1 fruit fly cellular context compared by ENCODE assay signal in genomic region chrX:13287854-13288376, dm6.
TF ChIP-seq lines count a peak whose summit lies in the region.

Gene Remo, plus strand, starts transcription at chrX:13288051.

TF ChIP-seq in whole organism, embryonic, 481 proteins besides CTCF, POLR2A, EP300 and RAD21 (continued from another document and continues in another):
- TF ChIP-seq gfzf (GFP tag; optimal IDR thresholded peaks at IDR 0.05; lab: Kevin White, UChicago) (peak; percentile 95), CrebB (tag; optimal IDR thresholded peaks at IDR 0.05; lab: Kevin White, UChicago) (no peak), salm (tag; optimal IDR thresholded peaks at IDR 0.05; lab: Kevin White, UChicago) (no peak), eyg (GFP tag; optimal IDR thresholded peaks at IDR 0.05; lab: Kevin White, UChicago) (no peak), CG7271 (tag; optimal IDR thresholded peaks at IDR 0.05; lab: Kevin White, UChicago) (no peak), CG9932 (GFP tag; IDR thresholded peaks at IDR 0.05; lab: Robert Waterston, UW) (peak; percentile 15; the same call in 1 of the 2 replicates), ap (GFP tag; IDR thresholded peaks at IDR 0.05; lab: Robert Waterston, UW) (no peak), vnd (GFP tag; IDR thresholded peaks at IDR 0.05; lab: Robert Waterston, UW; ENCODE audit: partially characterized antibody) (peak; percentile 61; the same call in 2 of the 3 replicates), ash1 (GFP tag; optimal IDR thresholded peaks at IDR 0.05; lab: Kevin White, UChicago) (no peak), dati (GFP tag; IDR thresholded peaks at IDR 0.05; lab: Robert Waterston, UW) (no peak), CG17802 (tag; optimal IDR thresholded peaks at IDR 0.05; lab: Kevin White, UChicago) (no peak), CG32532 (GFP tag; IDR thresholded peaks at IDR 0.05; lab: Robert Waterston, UW) (no peak), CG6175 (GFP tag; IDR thresholded peaks at IDR 0.05; lab: Robert Waterston, UW) (no peak), CG17568 (GFP tag; optimal IDR thresholded peaks at IDR 0.05; lab: Kevin White, UChicago) (no peak), CG31441 (GFP tag; IDR thresholded peaks at IDR 0.05; lab: Robert Waterston, UW) (no peak), CG12659 (GFP tag; optimal IDR thresholded peaks at IDR 0.05; lab: Kevin White, UChicago) (peak; percentile 72), CHES-1-like (GFP tag; optimal IDR thresholded peaks at IDR 0.05; lab: Kevin White, UChicago) (no peak), lbe (GFP tag; optimal IDR thresholded peaks at IDR 0.05; lab: Kevin White, UChicago) (no peak), dmrt11E (tag; optimal IDR thresholded peaks at IDR 0.05; lab: Kevin White, UChicago) (no peak), Pdp1 (GFP tag; optimal IDR thresholded peaks at IDR 0.05; lab: Kevin White, UChicago) (peak in 1 of 2 experiments; percentile 61), Bdp1 (GFP tag; optimal IDR thresholded peaks at IDR 0.05; lab: Kevin White, UChicago) (no peak), CG10565 (GFP tag; optimal IDR thresholded peaks at IDR 0.05; lab: Kevin White, UChicago) (no peak), Mad (GFP tag; optimal IDR thresholded peaks at IDR 0.05; lab: Kevin White, UChicago) (no peak), CG13296 (GFP tag; optimal IDR thresholded peaks at IDR 0.05; lab: Kevin White, UChicago) (no peak), CG3995 (GFP tag; optimal IDR thresholded peaks at IDR 0.05; lab: Kevin White, UChicago) (peak; percentile 11), gsb-n (tag; optimal IDR thresholded peaks at IDR 0.05; lab: Kevin White, UChicago) (no peak), row (GFP tag; IDR thresholded peaks at IDR 0.05; lab: Robert Waterston, UW) (peak; percentile 40), bsh (GFP tag; optimal IDR thresholded peaks at IDR 0.05; lab: Kevin White, UChicago) (no peak), Hey (tag; optimal IDR thresholded peaks at IDR 0.05; lab: Kevin White, UChicago) (no peak), shn (GFP tag; optimal IDR thresholded peaks at IDR 0.05; lab: Kevin White, UChicago) (no peak), CG4360 (GFP tag; IDR thresholded peaks at IDR 0.05; lab: Robert Waterston, UW) (peak; percentile 89), amos (GFP tag; IDR thresholded peaks at IDR 0.05; lab: Robert Waterston, UW; ENCODE audit: partially characterized antibody) (peak; percentile 84), NC2β (GFP tag; optimal IDR thresholded peaks at IDR 0.05; lab: Kevin White, UChicago) (no peak), Bteb2 (GFP tag; optimal IDR thresholded peaks at IDR 0.05; lab: Kevin White, UChicago) (no peak), MTF-1 (GFP tag; optimal IDR thresholded peaks at IDR 0.05; lab: Kevin White, UChicago; ENCODE audit: borderline replicate concordance) (no peak), CG33213 (GFP tag; optimal IDR thresholded peaks at IDR 0.05; lab: Kevin White, UChicago) (peak; percentile 19), br (optimal IDR thresholded peaks at IDR 0.05; lab: Kevin White, UChicago) (no peak), CG11398 (GFP tag; optimal IDR thresholded peaks at IDR 0.05; lab: Kevin White, UChicago) (no peak), CG12942 (GFP tag; optimal IDR thresholded peaks at IDR 0.05; lab: Kevin White, UChicago) (no peak), Ravus (GFP tag; IDR thresholded peaks at IDR 0.05; lab: Robert Waterston, UW) (no peak), CG15479 (GFP tag; optimal IDR thresholded peaks at IDR 0.05; lab: Kevin White, UChicago) (peak; percentile 62), CG6791 (GFP tag; IDR thresholded peaks at IDR 0.05; lab: Robert Waterston, UW; ENCODE audit: partially characterized antibody) (peak; percentile 61; the same call in 1 of the 3 replicates), hkb (optimal IDR thresholded peaks at IDR 0.05; lab: Kevin White, UChicago) (no peak), hkb (GFP tag; IDR thresholded peaks at IDR 0.05; lab: Robert Waterston, UW) (no peak), CG31388 (GFP tag; optimal IDR thresholded peaks at IDR 0.05; lab: Kevin White, UChicago) (no peak), CG9817 (tag; optimal IDR thresholded peaks at IDR 0.05; lab: Kevin White, UChicago) (no peak), CG18619 (GFP tag; optimal IDR thresholded peaks at IDR 0.05; lab: Kevin White, UChicago) (no peak), Dip2 (GFP tag; IDR thresholded peaks at IDR 0.05; lab: Robert Waterston, UW) (no peak), Sin3A (optimal IDR thresholded peaks at IDR 0.05; lab: Kevin White, UChicago) (no peak), Fer2 (tag; optimal IDR thresholded peaks at IDR 0.05; lab: Kevin White, UChicago) (no peak), Awh (GFP tag; IDR thresholded peaks at IDR 0.05; lab: Robert Waterston, UW) (no peak), odd (GFP tag; optimal IDR thresholded peaks at IDR 0.05; lab: Kevin White, UChicago) (no peak), Ets65A (GFP tag; lab: Kevin White, UChicago) (no peak), Dfd (GFP tag; optimal IDR thresholded peaks at IDR 0.05; lab: Kevin White, UChicago) (no peak), Tbp (GFP tag; optimal IDR thresholded peaks at IDR 0.05; lab: Kevin White, UChicago) (no peak), Neu2 (GFP tag; optimal IDR thresholded peaks at IDR 0.05; lab: Kevin White, UChicago; ENCODE audit: borderline replicate concordance) (no peak), Adf1 (GFP tag; IDR thresholded peaks at IDR 0.05; lab: Robert Waterston, UW) (peak; percentile 86), hth (optimal IDR thresholded peaks at IDR 0.05; lab: Kevin White, UChicago) (no peak), zen2 (GFP tag; IDR thresholded peaks at IDR 0.05; lab: Robert Waterston, UW; ENCODE audit: partially characterized antibody) (0 out of 3 replicates have a peak, but pooled peaks have one; percentile 7), CG8089 (GFP tag; optimal IDR thresholded peaks at IDR 0.05; lab: Kevin White, UChicago) (no peak), Doc3 (GFP tag; IDR thresholded peaks at IDR 0.05; lab: Robert Waterston, UW; ENCODE audit: partially characterized antibody) (0 out of 3 replicates have a peak, but pooled peaks have one; percentile 53), CG1647 (GFP tag; optimal IDR thresholded peaks at IDR 0.05; lab: Kevin White, UChicago) (no peak), MBD-R2 (GFP tag; IDR thresholded peaks at IDR 0.05; lab: Robert Waterston, UW) (peak; percentile 52; the same call in 1 of the 2 replicates), CG13894 (tag; optimal IDR thresholded peaks at IDR 0.05; lab: Kevin White, UChicago) (peak; percentile 51), Sry-δ (GFP tag; optimal IDR thresholded peaks at IDR 0.05; lab: Kevin White, UChicago) (peak; percentile 86), nmo (GFP tag; optimal IDR thresholded peaks at IDR 0.05; lab: Kevin White, UChicago) (peak; percentile 59), CG32772 (GFP tag; IDR thresholded peaks at IDR 0.05; lab: Robert Waterston, UW) (no peak), sr (GFP tag; IDR thresholded peaks at IDR 0.05; lab: Robert Waterston, UW) (no peak), CG12391 (tag; optimal IDR thresholded peaks at IDR 0.05; lab: Kevin White, UChicago) (no peak), CG15269 (tag; optimal IDR thresholded peaks at IDR 0.05; lab: Kevin White, UChicago) (no peak), CG14014 (GFP tag; IDR thresholded peaks at IDR 0.05; lab: Robert Waterston, UW) (no peak), Dip3 (GFP tag; optimal IDR thresholded peaks at IDR 0.05; lab: Kevin White, UChicago) (no peak), CG1603 (tag; optimal IDR thresholded peaks at IDR 0.05; lab: Kevin White, UChicago) (no peak), CG2202 (tag; optimal IDR thresholded peaks at IDR 0.05; lab: Kevin White, UChicago) (no peak), fu2 (GFP tag; optimal IDR thresholded peaks at IDR 0.05; lab: Kevin White, UChicago) (no peak), Max (GFP tag; optimal IDR thresholded peaks at IDR 0.05; lab: Kevin White, UChicago) (no peak), Abd-B (GFP tag; optimal IDR thresholded peaks at IDR 0.05; lab: Kevin White, UChicago) (peak; percentile 92), mam (GFP tag; optimal IDR thresholded peaks at IDR 0.05; lab: Kevin White, UChicago) (no peak), Kr (GFP tag; optimal IDR thresholded peaks at IDR 0.05; lab: Kevin White, UChicago) (no peak), CG13123 (GFP tag; optimal IDR thresholded peaks at IDR 0.05; lab: Kevin White, UChicago) (no peak), nau (GFP tag; optimal IDR thresholded peaks at IDR 0.05; lab: Kevin White, UChicago) (no peak), slou (GFP tag; optimal IDR thresholded peaks at IDR 0.05; lab: Kevin White, UChicago) (no peak), gcm (GFP tag; optimal IDR thresholded peaks at IDR 0.05; lab: Kevin White, UChicago) (no peak), CG6272 (GFP tag; IDR thresholded peaks at IDR 0.05; lab: Robert Waterston, UW) (no peak), Blimp-1 (GFP tag; optimal IDR thresholded peaks at IDR 0.05; lab: Kevin White, UChicago) (no peak), grn (GFP tag; optimal IDR thresholded peaks at IDR 0.05; lab: Kevin White, UChicago) (no peak), HLH4C (GFP tag; IDR thresholded peaks at IDR 0.05; lab: Robert Waterston, UW; ENCODE audit: partially characterized antibody) (peak; percentile 57; the same call in 2 of the 3 replicates), grau (tag; optimal IDR thresholded peaks at IDR 0.05; lab: Kevin White, UChicago) (no peak), CG1233 (GFP tag; optimal IDR thresholded peaks at IDR 0.05; lab: Kevin White, UChicago) (no peak), Camta (GFP tag; optimal IDR thresholded peaks at IDR 0.05; lab: Kevin White, UChicago) (no peak), CG4404 (GFP tag; IDR thresholded peaks at IDR 0.05; lab: Robert Waterston, UW) (no peak), CG4617 (GFP tag; optimal IDR thresholded peaks at IDR 0.05; lab: Kevin White, UChicago; ENCODE audit: borderline replicate concordance) (peak; percentile 66), HLH54F (GFP tag; optimal IDR thresholded peaks at IDR 0.05; lab: Kevin White, UChicago) (no peak), prd (optimal IDR thresholded peaks at IDR 0.05; lab: Kevin White, UChicago) (no peak), prd (GFP tag; IDR thresholded peaks at IDR 0.05; lab: Robert Waterston, UW) (no peak), ato (GFP tag; IDR thresholded peaks at IDR 0.05; lab: Robert Waterston, UW; ENCODE audit: partially characterized antibody) (0 out of 2 replicates have a peak, but pooled peaks have one; percentile 13), zfh2 (GFP tag; optimal IDR thresholded peaks at IDR 0.05; lab: Kevin White, UChicago) (no peak), schlank (tag; optimal IDR thresholded peaks at IDR 0.05; lab: Kevin White, UChicago) (no peak), mirr (GFP tag; optimal IDR thresholded peaks at IDR 0.05; lab: Kevin White, UChicago) (no peak), CG8478 (optimal IDR thresholded peaks at IDR 0.05; lab: Kevin White, UChicago) (no peak), ab (GFP tag; optimal IDR thresholded peaks at IDR 0.05; lab: Kevin White, UChicago) (no peak), CG11456 (GFP tag; IDR thresholded peaks at IDR 0.05; lab: Robert Waterston, UW) (no peak), lola (GFP tag; optimal IDR thresholded peaks at IDR 0.05; lab: Kevin White, UChicago) (no peak), CG2678 (tag; optimal IDR thresholded peaks at IDR 0.05; lab: Kevin White, UChicago) (no peak), chm (GFP tag; IDR thresholded peaks at IDR 0.05; lab: Robert Waterston, UW) (no peak), CG7357 (GFP tag; IDR thresholded peaks at IDR 0.05; lab: Robert Waterston, UW) (no peak), Sox100B (GFP tag; optimal IDR thresholded peaks at IDR 0.05; lab: Kevin White, UChicago) (no peak), aop (GFP tag; IDR thresholded peaks at IDR 0.05; lab: Robert Waterston, UW) (no peak), gsb (GFP tag; IDR thresholded peaks at IDR 0.05; lab: Robert Waterston, UW) (no peak), twi (tag; optimal IDR thresholded peaks at IDR 0.05; lab: Kevin White, UChicago) (no peak), Spps (tag; optimal IDR thresholded peaks at IDR 0.05; lab: Kevin White, UChicago) (no peak), fru (optimal IDR thresholded peaks at IDR 0.05; lab: Kevin White, UChicago) (no peak), tgo (GFP tag; IDR thresholded peaks at IDR 0.05; lab: Robert Waterston, UW) (no peak), al (GFP tag; IDR thresholded peaks at IDR 0.05; lab: Robert Waterston, UW) (no peak), ttk (GFP tag; IDR thresholded peaks at IDR 0.05; lab: Robert Waterston, UW) (no peak), Doc2 (GFP tag; IDR thresholded peaks at IDR 0.05; lab: Robert Waterston, UW) (no peak), CG7745 (tag; optimal IDR thresholded peaks at IDR 0.05; lab: Kevin White, UChicago) (no peak), Hmx (GFP tag; optimal IDR thresholded peaks at IDR 0.05; lab: Kevin White, UChicago) (no peak), stc (GFP tag; IDR thresholded peaks at IDR 0.05; lab: Robert Waterston, UW) (no peak), Dll (GFP tag; IDR thresholded peaks at IDR 0.05; lab: Robert Waterston, UW; ENCODE audit: partially characterized antibody) (peak; percentile 66), peb (GFP tag; IDR thresholded peaks at IDR 0.05; lab: Robert Waterston, UW) (no peak), en (GFP tag; optimal IDR thresholded peaks at IDR 0.05; lab: Kevin White, UChicago) (no peak), corto (GFP tag; optimal IDR thresholded peaks at IDR 0.05; lab: Kevin White, UChicago) (no peak), CG15514 (GFP tag; optimal IDR thresholded peaks at IDR 0.05; lab: Kevin White, UChicago) (peak; percentile 58), psq (GFP tag; optimal IDR thresholded peaks at IDR 0.05; lab: Kevin White, UChicago) (no peak), Fer3 (tag; optimal IDR thresholded peaks at IDR 0.05; lab: Kevin White, UChicago) (no peak), Sry-β (GFP tag; optimal IDR thresholded peaks at IDR 0.05; lab: Kevin White, UChicago) (no peak), sna (GFP tag; IDR thresholded peaks at IDR 0.05; lab: Robert Waterston, UW; ENCODE audit: partially characterized antibody) (peak; percentile 58), croc (GFP tag; conservative IDR thresholded peaks at IDR 0.05; lab: Robert Waterston, UW) (no peak), CG6254 (GFP tag; optimal IDR thresholded peaks at IDR 0.05; lab: Kevin White, UChicago) (no peak), CG8944 (GFP tag; optimal IDR thresholded peaks at IDR 0.05; lab: Kevin White, UChicago) (no peak), dm (GFP tag; optimal IDR thresholded peaks at IDR 0.05; lab: Kevin White, UChicago) (no peak), Opbp (GFP tag; IDR thresholded peaks at IDR 0.05; lab: Robert Waterston, UW; ENCODE audit: partially characterized antibody) (peak; percentile 76), scrt (GFP tag; optimal IDR thresholded peaks at IDR 0.05; lab: Kevin White, UChicago) (no peak), Meics (GFP tag; optimal IDR thresholded peaks at IDR 0.05; lab: Kevin White, UChicago) (no peak), CG17361 (GFP tag; IDR thresholded peaks at IDR 0.05; lab: Robert Waterston, UW) (no peak; the same call in 2 of the 3 replicates), wdn (GFP tag; IDR thresholded peaks at IDR 0.05; lab: Robert Waterston, UW) (no peak)
